Worm (Caenorhabditis elegans) whole organism, young adult: ENCODE data around the gene trx-3.

Source experiments
- C17E4.6 ChIP-seq: fragments of 200-800 bp; sonication (Bioruptor generic); IDR thresholded peaks from 2 replicates; pipeline ENCODE4 v1.3.6; 2022; ENCODE audit warnings: missing genetic modification reagents, missing genetic modification characterization, missing compliant biosample characterization
- F39B2.1 ChIP-seq: fragments of 200-800 bp; sonication (Bioruptor generic); IDR thresholded peaks from 2 replicates; pipeline ENCODE4 v1.3.6; 2022; ENCODE audit warnings: missing genetic modification reagents, missing genetic modification characterization, missing compliant biosample characterization
- attf-3 ChIP-seq: fragments of 200-800 bp; sonication (Bioruptor generic); conservative IDR thresholded peaks from 2 replicates; pipeline ENCODE4 v1.3.6; 2022; ENCODE audit warnings: missing genetic modification reagents, missing genetic modification characterization, missing compliant biosample characterization
- dpl-1 ChIP-seq: fragments of 150-350 bp; optimal IDR thresholded peaks from 2 replicates; lab custom pipeline; 2014; ENCODE audit warnings: missing biosample characterization, missing genetic modification reagents, missing genetic modification characterization
- egrh-3 ChIP-seq: fragments of 200-800 bp; sonication (Bioruptor generic); IDR thresholded peaks from 2 replicates; pipeline ENCODE4 v1.3.6; 2022; ENCODE audit warnings: missing genetic modification reagents, missing genetic modification characterization, missing compliant biosample characterization
- hrde-1 ChIP-seq: sonication (generic microtip); optimal IDR thresholded peaks from 2 replicates; lab custom pipeline; 2016; ENCODE audit warnings: missing genetic modification characterization, mild to moderate bottlenecking, missing compliant biosample characterization, moderate library complexity, missing genotype, missing genetic modification reagents, borderline replicate concordance
- let-607 ChIP-seq, 2 experiments: fragments of 200-800 bp in 1 of 2; sonication (Bioruptor generic) in 1 of 2; sonication (generic microtip) in 1 of 2; optimal IDR thresholded peaks; 2 replicates each; lab custom pipeline; 2016 to 2018; ENCODE audit warnings: mild to moderate bottlenecking in 2 of 2, missing compliant biosample characterization in 2 of 2, missing genetic modification characterization in 2 of 2, moderate library complexity in 2 of 2, missing genotype in 1 of 2
- pbrm-1 ChIP-seq: fragments of 200-800 bp; sonication (Bioruptor generic); IDR thresholded peaks from 2 replicates; pipeline ENCODE4 v1.3.6; 2022; ENCODE audit warnings: missing genetic modification reagents, missing genetic modification characterization, missing compliant biosample characterization
- pha-4 ChIP-seq: fragments of 150-350 bp; sonication (generic microtip); optimal IDR thresholded peaks from 2 replicates; lab custom pipeline; 2014; ENCODE audit warnings: missing biosample characterization, missing genetic modification reagents, missing genetic modification characterization
- snpc-3.4 ChIP-seq: sonication (generic microtip); optimal IDR thresholded peaks from 2 replicates; lab custom pipeline; 2017; ENCODE audit warnings: missing genetic modification characterization, mild to moderate bottlenecking, missing compliant biosample characterization, antibody characterized with exemption, moderate library complexity, missing genotype, missing genetic modification reagents
- unc-62 ChIP-seq: fragments of 150-350 bp; optimal IDR thresholded peaks from 2 replicates; lab custom pipeline; 2014; ENCODE audit warnings: missing biosample characterization, missing genetic modification reagents, missing genetic modification characterization

DNA sequence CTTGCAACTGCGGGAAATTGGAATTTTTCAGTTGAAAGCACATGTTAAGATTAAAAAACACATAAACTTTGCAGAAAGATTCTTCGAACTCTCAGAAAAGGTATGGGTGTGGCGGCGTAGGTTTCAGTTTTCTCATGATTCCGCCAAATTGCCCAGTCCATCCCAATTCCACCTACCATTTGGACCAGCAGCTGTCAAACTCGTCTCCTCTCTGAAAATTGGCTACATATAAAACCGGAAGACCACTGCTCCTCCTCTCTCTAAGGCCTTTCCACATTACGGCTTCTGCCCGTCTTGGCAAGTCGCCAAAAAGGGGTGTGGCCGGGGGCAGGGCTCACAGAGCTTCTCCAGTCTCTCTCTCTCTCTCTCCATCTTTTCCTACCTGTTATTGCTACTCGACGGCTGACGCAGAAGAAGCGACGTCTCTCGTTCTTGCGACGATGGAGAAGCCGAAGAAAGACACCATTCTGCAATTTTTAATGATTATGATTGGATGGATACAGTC lies 3.4 kb downstream of the trx-3 start, which contains the start of gene ZK180.7:
- TF ChIP-seq pbrm-1 (GFP tag; lab: Robert Waterston, UW) = no peak
- peak; percentile 21; the same call in 1 of the 2 replicates for TF ChIP-seq egrh-3
- no peak for TF ChIP-seq let-607 (tag; optimal IDR thresholded peaks at IDR 0.05; lab: Kevin White, UChicago)
- no peak for TF ChIP-seq unc-62 (GFP tag; lab: Kevin White, UChicago)
- TF ChIP-seq pha-4 (tag; lab: Kevin White, UChicago) = no peak
- TF ChIP-seq C17E4.6 (GFP tag; lab: Robert Waterston, UW) = no peak
- no peak for TF ChIP-seq snpc-3.4 (tag; lab: Kevin White, UChicago)
- TF ChIP-seq F39B2.1 = no peak
- no peak for TF ChIP-seq dpl-1 (GFP tag; lab: Kevin White, UChicago)
- TF ChIP-seq hrde-1 = no peak
- no peak for TF ChIP-seq attf-3 (GFP tag; lab: Robert Waterston, UW)
